Worm (Caenorhabditis elegans) whole organism, young adult: ENCODE measurements around the gene C16C8.19.

Source experiments
- B0336.3 ChIP-seq: fragments of 200-800 bp; sonication (Bioruptor generic); IDR thresholded peaks from 2 replicates; pipeline ENCODE4 v1.3.6; 2022; ENCODE audit warnings: missing genetic modification characterization, missing compliant biosample characterization
- C17E4.6 ChIP-seq: fragments of 200-800 bp; sonication (Bioruptor generic); IDR thresholded peaks from 2 replicates; pipeline ENCODE4 v1.3.6; 2022; ENCODE audit warnings: missing genetic modification reagents, missing genetic modification characterization, missing compliant biosample characterization
- F33H1.4 ChIP-seq: fragments of 200-800 bp; sonication (Bioruptor generic); IDR thresholded peaks from 2 replicates; pipeline ENCODE4 v1.3.6; 2022; ENCODE audit warnings: missing genetic modification reagents, missing genetic modification characterization, missing compliant biosample characterization
- F37B4.10 ChIP-seq: fragments of 200-800 bp; sonication (Bioruptor generic); IDR thresholded peaks from 2 replicates; pipeline ENCODE4 v1.3.6; 2022; ENCODE audit warnings: missing genetic modification characterization, missing compliant biosample characterization
- T26A5.8 ChIP-seq: sonication (generic microtip); optimal IDR thresholded peaks from 2 replicates; lab custom pipeline; 2016; ENCODE audit warnings: missing genetic modification characterization, missing compliant biosample characterization
- Y53G8AR.9 ChIP-seq: fragments of 200-800 bp; sonication (Bioruptor generic); conservative IDR thresholded peaks from 2 replicates; pipeline ENCODE4 v1.3.6; 2022; ENCODE audit warnings: missing genetic modification reagents, missing genetic modification characterization, missing compliant biosample characterization
- Y79H2A.3 ChIP-seq: fragments of 200-800 bp; sonication (Bioruptor generic); conservative IDR thresholded peaks from 2 replicates; pipeline ENCODE4 v1.3.6; 2022; ENCODE audit warnings: missing genetic modification reagents, missing genetic modification characterization, missing compliant biosample characterization
- atf-7 ChIP-seq: sonication (generic microtip); optimal IDR thresholded peaks from 2 replicates; lab custom pipeline; 2017; ENCODE audit warnings: mild to moderate bottlenecking, missing genetic modification characterization, missing compliant biosample characterization
- attf-5 ChIP-seq: fragments of 200-800 bp; sonication (Bioruptor generic); optimal IDR thresholded peaks from 2 replicates; lab custom pipeline; 2018; ENCODE audit warnings: mild to moderate bottlenecking, missing genetic modification characterization, missing compliant biosample characterization
- bed-1 ChIP-seq: fragments of 200-800 bp; sonication (Bioruptor generic); IDR thresholded peaks from 2 replicates; pipeline ENCODE4 v1.3.6; 2022; ENCODE audit warnings: missing genetic modification reagents, missing genetic modification characterization, missing compliant biosample characterization
- bed-2 ChIP-seq: fragments of 200-800 bp; sonication (Bioruptor generic); IDR thresholded peaks from 2 replicates; pipeline ENCODE4 v1.3.6; 2022; ENCODE audit warnings: missing genetic modification reagents, missing genetic modification characterization, missing compliant biosample characterization
- cebp-1 ChIP-seq, 2 experiments: fragments of 200-800 bp in 1 of 2; sonication (Bioruptor generic) in 1 of 2; sonication (generic microtip) in 1 of 2; IDR thresholded peaks in 1 of 2; optimal IDR thresholded peaks in 1 of 2; 2 replicates each; pipeline versions ENCODE4 v1.3.6 to Lab custom; 2017 to 2022; ENCODE audit warnings: missing compliant biosample characterization in 2 of 2, missing genetic modification characterization in 2 of 2, mild to moderate bottlenecking in 1 of 2, missing genetic modification reagents in 1 of 2, moderate library complexity in 1 of 2
- cebp-2 ChIP-seq: fragments of 200-800 bp; sonication (Bioruptor generic); IDR thresholded peaks from 2 replicates; pipeline ENCODE4 v1.3.6; 2022; ENCODE audit warnings: missing genetic modification characterization, missing compliant biosample characterization
- ceh-100 ChIP-seq: fragments of 200-800 bp; sonication (Bioruptor generic); IDR thresholded peaks from 2 replicates; pipeline ENCODE4 v1.3.6; 2022; ENCODE audit warnings: missing genetic modification reagents, missing genetic modification characterization, missing compliant biosample characterization
- ceh-40 ChIP-seq: fragments of 200-800 bp; sonication (Bioruptor generic); IDR thresholded peaks from 2 replicates; pipeline ENCODE4 v1.3.6; 2022; ENCODE audit warnings: missing genetic modification characterization, missing compliant biosample characterization
- ceh-79 ChIP-seq: sonication (generic microtip); optimal IDR thresholded peaks from 2 replicates; lab custom pipeline; 2017; ENCODE audit warnings: mild to moderate bottlenecking, missing genetic modification characterization, missing compliant biosample characterization
- die-1 ChIP-seq: sonication (generic microtip); optimal IDR thresholded peaks from 2 replicates; lab custom pipeline; 2016; ENCODE audit warnings: missing genotype, mild to moderate bottlenecking, missing genetic modification characterization, missing compliant biosample characterization
- dox-1 ChIP-seq: fragments of 200-800 bp; sonication (Bioruptor generic); IDR thresholded peaks from 2 replicates; pipeline ENCODE4 v1.3.6; 2022; ENCODE audit warnings: missing genetic modification reagents, missing genetic modification characterization, missing compliant biosample characterization
- dpl-1 ChIP-seq: fragments of 150-350 bp; optimal IDR thresholded peaks from 2 replicates; lab custom pipeline; 2014; ENCODE audit warnings: missing biosample characterization, missing genetic modification reagents, missing genetic modification characterization
- ekl-4 ChIP-seq: fragments of 200-800 bp; sonication (Bioruptor generic); IDR thresholded peaks from 2 replicates; pipeline ENCODE4 v1.3.6; 2022; ENCODE audit warnings: missing genetic modification reagents, missing genetic modification characterization, missing compliant biosample characterization
- ets-4 ChIP-seq: fragments of 200-800 bp; sonication (Bioruptor generic); optimal IDR thresholded peaks from 2 replicates; lab custom pipeline; 2018; ENCODE audit warnings: mild to moderate bottlenecking, missing genetic modification characterization, missing compliant biosample characterization
- hmg-1.2 ChIP-seq: fragments of 200-800 bp; sonication (Bioruptor generic); IDR thresholded peaks from 2 replicates; pipeline ENCODE4 v1.3.6; 2022; ENCODE audit warnings: missing genetic modification reagents, missing genetic modification characterization, missing compliant biosample characterization
- hsf-1 ChIP-seq: fragments of 200-800 bp; sonication (Bioruptor generic); IDR thresholded peaks from 2 replicates; pipeline ENCODE4 v1.3.6; 2022; ENCODE audit warnings: missing genetic modification reagents, missing genetic modification characterization, missing compliant biosample characterization
- lag-1 ChIP-seq: fragments of 200-800 bp; sonication (Bioruptor generic); IDR thresholded peaks from 2 replicates; pipeline ENCODE4 v1.3.6; 2022; ENCODE audit warnings: missing genetic modification reagents, missing genetic modification characterization, missing compliant biosample characterization
- lin-26 ChIP-seq: fragments of 200-800 bp; sonication (Bioruptor generic); IDR thresholded peaks from 2 replicates; pipeline ENCODE4 v1.3.6; 2022; ENCODE audit warnings: missing genetic modification reagents, missing genetic modification characterization, missing compliant biosample characterization
- lin-35 ChIP-seq, 3 experiments: fragments of 150-350 bp in 2 of 3; sonication (generic microtip) in 1 of 3; optimal IDR thresholded peaks; 2 replicates each; lab custom pipeline; 2014 to 2018; ENCODE audit warnings: missing biosample characterization in 3 of 3, missing genetic modification characterization in 3 of 3, missing genetic modification reagents in 3 of 3
- lsy-27 ChIP-seq: sonication (generic microtip); optimal IDR thresholded peaks from 2 replicates; lab custom pipeline; 2017; ENCODE audit warnings: missing genetic modification characterization, mild to moderate bottlenecking, missing compliant biosample characterization, antibody characterized with exemption, missing genotype, borderline replicate concordance; ENCODE audit not compliant: insufficient read depth
- madf-3 ChIP-seq: fragments of 200-800 bp; sonication (Bioruptor generic); IDR thresholded peaks from 2 replicates; pipeline ENCODE4 v1.3.6; 2022; ENCODE audit warnings: missing genetic modification reagents, missing genetic modification characterization, missing compliant biosample characterization
- mel-28 ChIP-seq: sonication (generic microtip); optimal IDR thresholded peaks from 2 replicates; lab custom pipeline; 2016; ENCODE audit warnings: borderline replicate concordance, mild to moderate bottlenecking, missing genetic modification characterization, missing compliant biosample characterization
- nfya-2 ChIP-seq: fragments of 200-800 bp; sonication (Bioruptor generic); IDR thresholded peaks from 2 replicates; pipeline ENCODE4 v1.3.6; 2022; ENCODE audit warnings: missing genetic modification reagents, missing genetic modification characterization, missing compliant biosample characterization
- nhr-120 ChIP-seq: fragments of 200-800 bp; sonication (Bioruptor generic); IDR thresholded peaks from 2 replicates; pipeline ENCODE4 v1.3.6; 2022; ENCODE audit warnings: missing genetic modification characterization, missing compliant biosample characterization
- rcor-1 ChIP-seq: fragments of 200-800 bp; sonication (Bioruptor generic); IDR thresholded peaks from 2 replicates; pipeline ENCODE4 v1.3.6; 2022; ENCODE audit warnings: missing genetic modification reagents, missing genetic modification characterization, missing compliant biosample characterization
- sdz-38 ChIP-seq: sonication (generic microtip); optimal IDR thresholded peaks from 2 replicates; lab custom pipeline; 2016; ENCODE audit warnings: missing genotype, missing genetic modification characterization, missing compliant biosample characterization
- snpc-1.1 ChIP-seq: sonication (generic microtip); optimal IDR thresholded peaks from 2 replicates; lab custom pipeline; 2017; ENCODE audit warnings: missing genetic modification characterization, mild to moderate bottlenecking, missing compliant biosample characterization, antibody characterized with exemption, moderate library complexity, missing genotype, missing genetic modification reagents; ENCODE audit not compliant: insufficient read depth
- snpc-1.3 ChIP-seq: sonication (generic microtip); optimal IDR thresholded peaks from 2 replicates; lab custom pipeline; 2017; ENCODE audit warnings: missing genetic modification characterization, mild to moderate bottlenecking, missing compliant biosample characterization, antibody characterized with exemption, moderate library complexity, missing genotype, missing genetic modification reagents; ENCODE audit not compliant: insufficient read depth
- snpc-4 ChIP-seq, 5 experiments: fragments of 150-350 bp in 1 of 5; sonication (generic microtip) in 4 of 5; optimal IDR thresholded peaks; 2 replicates each; lab custom pipeline; 2014 to 2018; ENCODE audit warnings: missing genetic modification characterization in 5 of 5, missing biosample characterization in 3 of 5, antibody characterized with exemption in 2 of 5, mild to moderate bottlenecking in 2 of 5, missing compliant biosample characterization in 2 of 5, missing genotype in 2 of 5, moderate library complexity in 2 of 5, missing genetic modification reagents in 1 of 5
- somi-1 ChIP-seq: fragments of 200-800 bp; sonication (Bioruptor generic); optimal IDR thresholded peaks from 2 replicates; lab custom pipeline; 2018; ENCODE audit warnings: mild to moderate bottlenecking, missing genetic modification characterization, missing compliant biosample characterization
- tlf-1 ChIP-seq: fragments of 200-800 bp; sonication (Bioruptor generic); optimal IDR thresholded peaks from 2 replicates; lab custom pipeline; 2018; ENCODE audit warnings: mild to moderate bottlenecking, missing genetic modification characterization, missing compliant biosample characterization
- unc-130 ChIP-seq: sonication (generic microtip); optimal IDR thresholded peaks from 2 replicates; lab custom pipeline; 2016; ENCODE audit warnings: missing genetic modification reagents, missing genetic modification characterization, missing compliant biosample characterization
- zfh-2 ChIP-seq: fragments of 200-800 bp; sonication (Bioruptor generic); conservative IDR thresholded peaks from 2 replicates; pipeline ENCODE4 v1.3.6; 2022; ENCODE audit warnings: missing genetic modification reagents, missing genetic modification characterization, missing compliant biosample characterization
- ztf-3 ChIP-seq: fragments of 200-800 bp; sonication (Bioruptor generic); optimal IDR thresholded peaks from 2 replicates; lab custom pipeline; 2018; ENCODE audit warnings: mild to moderate bottlenecking, missing genetic modification characterization, missing compliant biosample characterization
- ztf-6 ChIP-seq: fragments of 200-800 bp; sonication (Bioruptor generic); IDR thresholded peaks from 2 replicates; pipeline ENCODE4 v1.3.6; 2022; ENCODE audit warnings: missing genetic modification reagents, missing genetic modification characterization, missing compliant biosample characterization

The C16C8.19 gene

DNA sequence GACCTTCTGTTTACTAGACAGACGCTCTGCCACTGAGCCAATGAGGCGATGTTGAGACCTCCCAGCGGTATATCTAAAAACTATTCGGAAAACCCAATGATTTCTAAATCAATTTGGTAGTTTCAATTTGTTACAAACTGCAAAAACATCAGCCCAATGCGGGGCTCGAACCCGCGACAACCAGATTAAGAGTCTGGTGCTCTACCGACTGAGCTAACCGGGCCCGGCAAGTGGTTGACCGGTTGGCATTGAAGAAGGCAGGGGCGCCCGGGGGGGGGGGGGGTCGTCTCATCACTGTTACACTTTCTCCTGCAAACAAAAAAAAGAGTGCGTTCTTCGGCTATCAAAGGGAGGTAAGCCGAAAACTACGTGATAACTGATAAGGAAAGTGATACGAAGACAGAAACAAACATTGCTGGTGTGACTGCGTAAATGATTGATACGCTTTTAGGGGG lies 19.0 kb upstream of the C16C8.19 start (continued):
- TF ChIP-seq lin-26 (peak; percentile 96), mel-28 (tag; lab: Kevin White, UChicago) (no peak), Y53G8AR.9 (GFP tag; lab: Robert Waterston, UW) (peak; percentile 73; the same call in 1 of the 2 replicates), bed-1 (GFP tag; lab: Robert Waterston, UW) (no peak), tlf-1 (GFP tag; lab: Kevin White, UChicago) (peak; percentile 27), atf-7 (peak; percentile 75), C17E4.6 (GFP tag; lab: Robert Waterston, UW) (peak; percentile 77), nhr-120 (0 out of 2 replicates have a peak, but pooled peaks have one; percentile 79), B0336.3 (GFP tag; lab: Robert Waterston, UW) (peak; percentile 84; the same call in 1 of the 2 replicates), T26A5.8 (tag; lab: Kevin White, UChicago) (peak; percentile 52), lsy-27 (tag; lab: Kevin White, UChicago) (no peak), sdz-38 (tag; lab: Kevin White, UChicago) (no peak), ceh-79 (tag; lab: Kevin White, UChicago) (peak; percentile 75), bed-2 (no peak), unc-130 (GFP tag; lab: Kevin White, UChicago) (peak; percentile 19), dox-1 (peak; percentile 92), ets-4 (GFP tag; lab: Kevin White, UChicago) (peak; percentile 33), ceh-40 (GFP tag; lab: Robert Waterston, UW) (peak; percentile 76; the same call in 1 of the 2 replicates), lag-1 (no peak), attf-5 (peak; percentile 55), rcor-1 (peak; percentile 43; the same call in 1 of the 2 replicates), ztf-6 (GFP tag; lab: Robert Waterston, UW) (no peak), ceh-100 (peak; percentile 57; the same call in 1 of the 2 replicates), ztf-3 (peak; percentile 57), zfh-2 (GFP tag; lab: Robert Waterston, UW) (peak; percentile 92), die-1 (peak; percentile 80), nfya-2 (GFP tag; lab: Robert Waterston, UW) (no peak), madf-3 (GFP tag; lab: Robert Waterston, UW) (no peak), F33H1.4 (0 out of 2 replicates have a peak, but pooled peaks have one; percentile 32), somi-1 (GFP tag; lab: Kevin White, UChicago) (peak; percentile 68), cebp-1 (GFP tag; IDR thresholded peaks at IDR 0.05; lab: Robert Waterston, UW) (no peak), cebp-1 (tag; optimal IDR thresholded peaks at IDR 0.05; lab: Kevin White, UChicago) (peak; percentile 76)

DNA sequence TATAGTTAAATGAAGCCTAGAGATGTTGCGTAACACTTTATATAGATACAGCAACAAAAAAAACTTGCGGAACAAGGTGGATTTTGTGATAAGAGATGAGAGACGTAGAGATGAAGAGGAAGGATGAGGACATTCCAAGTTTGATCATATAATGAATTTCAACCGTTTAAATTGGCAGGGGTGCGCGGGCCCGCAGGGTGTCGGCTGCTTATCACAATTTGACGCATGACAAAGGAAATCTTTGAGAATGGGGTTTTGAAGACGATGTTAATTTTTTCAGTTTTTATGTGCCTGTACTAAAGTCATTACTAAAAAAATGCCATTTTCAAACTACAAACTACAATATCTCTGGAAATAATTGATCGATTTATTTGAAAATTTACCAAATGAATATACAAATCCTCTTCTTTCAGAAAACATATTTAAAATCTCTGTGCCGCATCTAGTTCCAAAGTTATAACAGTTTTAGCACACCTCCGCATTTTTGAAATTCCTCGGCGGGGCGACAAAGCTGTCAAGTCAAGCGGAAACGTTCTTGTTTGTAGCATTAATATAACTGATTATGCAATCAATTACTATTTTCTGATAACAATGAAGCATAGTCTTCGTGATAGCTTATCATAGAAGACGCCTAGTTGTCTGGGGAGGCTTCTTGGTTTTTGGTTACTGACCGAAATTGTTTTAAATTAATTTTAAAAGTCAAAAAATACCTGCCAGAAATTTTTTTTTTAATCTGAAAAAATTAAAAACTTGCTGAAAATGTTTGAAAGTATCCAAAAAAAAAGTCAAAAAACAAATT lies 18.2 kb upstream of the C16C8.19 start:
- TF ChIP-seq snpc-1.3 (tag; lab: Kevin White, UChicago) = no peak
- TF ChIP-seq madf-3 (GFP tag; lab: Robert Waterston, UW) = no peak
- TF ChIP-seq lin-35 (GFP tag; optimal IDR thresholded peaks at IDR 0.05; lab: Kevin White, UChicago) = no peak
- no peak for TF ChIP-seq ekl-4
- no peak for TF ChIP-seq dpl-1 (GFP tag; lab: Kevin White, UChicago)
- TF ChIP-seq F37B4.10 (GFP tag; lab: Robert Waterston, UW) = no peak
- TF ChIP-seq atf-7 = no peak
- no peak for TF ChIP-seq hsf-1 (GFP tag; lab: Robert Waterston, UW)
- TF ChIP-seq Y79H2A.3 (GFP tag; lab: Robert Waterston, UW) = no peak
- no peak for TF ChIP-seq hmg-1.2
- no peak for TF ChIP-seq snpc-4 (GFP tag; optimal IDR thresholded peaks at IDR 0.05; lab: Kevin White, UChicago)
- peak in 2 of 4 experiments; percentile 36 to 78 for TF ChIP-seq snpc-4 (tag; optimal IDR thresholded peaks at IDR 0.05; lab: Kevin White, UChicago)
- TF ChIP-seq snpc-1.1 (tag; lab: Kevin White, UChicago) = peak; percentile 29
- no peak for TF ChIP-seq cebp-2
